Worm (Caenorhabditis elegans): ENCODE data around the gene tars-1.

The tars-1 gene

ce11 chrII:11726470-11727106, 31.1 kb upstream of the tars-1 start, which contains the start of gene F13D12.5 (continued):
- TF ChIP-seq F33H1.4 (GFP tag; IDR thresholded peaks at IDR 0.05) (peak; percentile 95), ztf-28 (GFP tag; IDR thresholded peaks at IDR 0.05) (no peak), F52B5.7 (tag; optimal IDR thresholded peaks at IDR 0.05) (no peak), nfyb-1 (GFP tag; IDR thresholded peaks at IDR 0.05) (no peak), mcd-1 (GFP tag; IDR thresholded peaks at IDR 0.05) (peak; percentile 43; the same call in 1 of the 2 replicates), ccch-3 (GFP tag; optimal IDR thresholded peaks at IDR 0.05) (no peak), madf-6 (GFP tag; IDR thresholded peaks at IDR 0.05) (peak; percentile 94), tlf-1 (GFP tag; optimal IDR thresholded peaks at IDR 0.05) (no peak), B0019.2 (GFP tag; conservative IDR thresholded peaks at IDR 0.05) (peak; percentile 35; the same call in 1 of the 2 replicates), nhr-80 (tag; optimal IDR thresholded peaks at IDR 0.05) (no peak), cebp-2 (GFP tag; IDR thresholded peaks at IDR 0.05) (no peak), hmg-1.2 (GFP tag; IDR thresholded peaks at IDR 0.05) (peak; percentile 18; the same call in 1 of the 2 replicates), lsl-1 (GFP tag; optimal IDR thresholded peaks at IDR 0.05) (peak; percentile 94), athp-1 (tag; optimal IDR thresholded peaks at IDR 0.05) (peak; percentile 32), rpc-1 (optimal IDR thresholded peaks at IDR 0.05) (no peak), rpc-1 (tag; optimal IDR thresholded peaks at IDR 0.05) (no peak), attf-5 (GFP tag; optimal IDR thresholded peaks at IDR 0.05) (peak; percentile 7), F10E7.11 (tag; optimal IDR thresholded peaks at IDR 0.05) (no peak), ceh-58 (GFP tag; IDR thresholded peaks at IDR 0.05) (no peak), sdz-38 (tag; optimal IDR thresholded peaks at IDR 0.05) (no peak), nhr-27 (tag; optimal IDR thresholded peaks at IDR 0.05) (no peak), hsf-1 (GFP tag; IDR thresholded peaks at IDR 0.05) (peak; percentile 61; the same call in 1 of the 2 replicates), ztf-6 (GFP tag; IDR thresholded peaks at IDR 0.05) (no peak), lin-40 (tag; optimal IDR thresholded peaks at IDR 0.05) (no peak), B0336.3 (GFP tag; IDR thresholded peaks at IDR 0.05) (no peak; the same call in 1 of the 2 replicates), Y79H2A.3 (GFP tag; conservative IDR thresholded peaks at IDR 0.05) (no peak), zim-3 (tag; optimal IDR thresholded peaks at IDR 0.05) (peak; percentile 44), F23B12.7 (tag; optimal IDR thresholded peaks at IDR 0.05; ENCODE audit: insufficient read depth) (no peak), snpc-3.4 (tag; optimal IDR thresholded peaks at IDR 0.05) (peak; percentile 71), nfya-1 (tag; optimal IDR thresholded peaks at IDR 0.05; ENCODE audit: borderline replicate concordance, insufficient read depth) (no peak), ceh-91 (GFP tag; IDR thresholded peaks at IDR 0.05) (peak; percentile 88), let-526 (GFP tag; IDR thresholded peaks at IDR 0.05) (no peak), attf-6 (GFP tag; IDR thresholded peaks at IDR 0.05) (no peak), egl-18 (GFP tag; IDR thresholded peaks at IDR 0.05) (no peak), atf-7 (tag; optimal IDR thresholded peaks at IDR 0.05) (no peak), egrh-3 (GFP tag; IDR thresholded peaks at IDR 0.05) (peak; percentile 86), F49E8.2 (tag; optimal IDR thresholded peaks at IDR 0.05; ENCODE audit: insufficient read depth) (no peak), F55B11.4 (tag; optimal IDR thresholded peaks at IDR 0.05; ENCODE audit: borderline replicate concordance, insufficient read depth) (no peak), T07F8.4 (tag; optimal IDR thresholded peaks at IDR 0.05) (no peak), snpc-1.1 (tag; optimal IDR thresholded peaks at IDR 0.05; ENCODE audit: insufficient read depth) (peak; percentile 38), F39B2.1 (GFP tag; IDR thresholded peaks at IDR 0.05) (no peak), snpc-1.3 (tag; optimal IDR thresholded peaks at IDR 0.05; ENCODE audit: insufficient read depth) (peak; percentile 23), F37B4.10 (GFP tag; IDR thresholded peaks at IDR 0.05) (no peak), tbp1 (GFP tag; optimal IDR thresholded peaks at IDR 0.05) (peak; percentile 2), lag-1 (GFP tag; IDR thresholded peaks at IDR 0.05) (no peak), hmg-20 (GFP tag; IDR thresholded peaks at IDR 0.05) (no peak), D2030.7 (GFP tag; IDR thresholded peaks at IDR 0.05) (peak; percentile 86)

Data from whole organism, young adult.